Fruit fly (Drosophila melanogaster): ENCODE data around the gene Npc1a.

- TF ChIP-seq cwo (GFP tag; optimal IDR thresholded peaks at IDR 0.05) (no peak), CG31224 (GFP tag; IDR thresholded peaks at IDR 0.05) (no peak), pho (GFP tag; optimal IDR thresholded peaks at IDR 0.05) (no peak)
Measured at dm6 chr2L:10206633-10207162, 14.3 kb downstream of the Npc1a start, which contains the start of gene Snx17.
